Fruit fly (Drosophila melanogaster) whole organism, prepupa: Measurements from ENCODE around the gene ORY.
"Not testable (repeated sequence)": the region's sequence is repeated elsewhere in the genome, so short reads cannot be mapped to it uniquely, and the experiment has no call there.

Source experiments
- CG10669 ChIP-seq: fragments of 200-800 bp; sonication (Bioruptor generic); optimal IDR thresholded peaks from 3 replicates; lab custom pipeline; 2018; ENCODE audit warnings: missing biosample characterization, mild to moderate bottlenecking, missing genetic modification characterization, moderate library complexity
- CG11762 ChIP-seq: fragments of 200-800 bp; sonication (Bioruptor generic); optimal IDR thresholded peaks from 3 replicates; lab custom pipeline; 2016; ENCODE audit warnings: missing biosample characterization, missing genetic modification characterization; ENCODE audit not compliant: insufficient read depth
- CG15336 ChIP-seq: fragments of 200-800 bp; sonication (Bioruptor generic); IDR thresholded peaks from 2 replicates; pipeline ENCODE4 v1.3.6; 2022; ENCODE audit warnings: missing biosample characterization, missing genetic modification characterization
- CG1621 ChIP-seq: fragments of 200-800 bp; sonication (Bioruptor generic); optimal IDR thresholded peaks from 3 replicates; lab custom pipeline; 2018; ENCODE audit warnings: missing biosample characterization, mild to moderate bottlenecking, missing genetic modification characterization
- CG32006 ChIP-seq: fragments of 200-800 bp; sonication (Bioruptor generic); optimal IDR thresholded peaks from 3 replicates; lab custom pipeline; 2017; ENCODE audit warnings: missing biosample characterization, mild to moderate bottlenecking, missing genetic modification characterization
- CG34406 ChIP-seq: fragments of 200-800 bp; sonication (Bioruptor generic); optimal IDR thresholded peaks from 3 replicates; lab custom pipeline; 2016; ENCODE audit warnings: missing biosample characterization, missing genetic modification characterization
- CG3919 ChIP-seq: fragments of 200-800 bp; sonication (Bioruptor generic); optimal IDR thresholded peaks from 3 replicates; lab custom pipeline; 2016; ENCODE audit warnings: missing biosample characterization, missing genetic modification characterization
- CG6808 ChIP-seq: fragments of 200-800 bp; sonication (Bioruptor generic); optimal IDR thresholded peaks from 3 replicates; lab custom pipeline; 2017; ENCODE audit warnings: missing biosample characterization, missing genetic modification characterization, mild to moderate bottlenecking, moderate library complexity, missing genetic modification reagents
- CG7368 ChIP-seq: fragments of 200-800 bp; sonication (Bioruptor generic); optimal IDR thresholded peaks from 3 replicates; lab custom pipeline; 2016; ENCODE audit warnings: missing biosample characterization, missing genetic modification characterization
- CG8119 ChIP-seq: fragments of 200-800 bp; sonication (Bioruptor generic); IDR thresholded peaks from 3 replicates; pipeline ENCODE4 v1.3.6; 2022; ENCODE audit warnings: missing biosample characterization, missing genetic modification characterization
- CG8319 ChIP-seq: fragments of 200-800 bp; sonication (Bioruptor generic); optimal IDR thresholded peaks from 3 replicates; lab custom pipeline; 2016; ENCODE audit warnings: missing biosample characterization, missing genetic modification characterization
- CG8632 ChIP-seq: fragments of 200-800 bp; sonication (Bioruptor generic); optimal IDR thresholded peaks from 3 replicates; lab custom pipeline; 2016; ENCODE audit warnings: missing biosample characterization, missing genetic modification characterization
- Eip75B ChIP-seq: fragments of 200-800 bp; sonication (Bioruptor generic); optimal IDR thresholded peaks from 3 replicates; lab custom pipeline; 2016; ENCODE audit warnings: missing biosample characterization, missing genetic modification characterization
- Eip78C ChIP-seq: fragments of 200-800 bp; sonication (Bioruptor generic); peaks from one replicate; lab custom pipeline; 2016; ENCODE audit warnings: missing biosample characterization, missing genetic modification characterization
- Eip93F ChIP-seq: fragments of 200-800 bp; sonication (Bioruptor generic); optimal IDR thresholded peaks from 2 replicates; lab custom pipeline; 2016; ENCODE audit warnings: missing biosample characterization, mild to moderate bottlenecking, missing genetic modification characterization
- Ets21C ChIP-seq: fragments of 200-800 bp; sonication (Bioruptor generic); optimal IDR thresholded peaks from 3 replicates; lab custom pipeline; 2016; ENCODE audit warnings: missing biosample characterization, missing genetic modification characterization
- Gug ChIP-seq: fragments of 200-800 bp; sonication (Bioruptor generic); IDR thresholded peaks from 2 replicates; pipeline ENCODE4 v1.3.6; 2022; ENCODE audit warnings: missing biosample characterization, missing genetic modification characterization
- Hr4 ChIP-seq: fragments of 200-800 bp; sonication (Bioruptor generic); optimal IDR thresholded peaks from 3 replicates; lab custom pipeline; 2016; ENCODE audit warnings: missing biosample characterization, missing genetic modification characterization
- Lpt ChIP-seq: fragments of 200-800 bp; sonication (Bioruptor generic); optimal IDR thresholded peaks from 3 replicates; lab custom pipeline; 2016; ENCODE audit warnings: missing biosample characterization, missing genetic modification characterization
- Sox102F ChIP-seq: fragments of 200-800 bp; sonication (Bioruptor generic); optimal IDR thresholded peaks from 2 replicates; lab custom pipeline; 2016; ENCODE audit warnings: missing biosample characterization, mild to moderate bottlenecking, missing genetic modification characterization
- Sox14 ChIP-seq: fragments of 200-800 bp; sonication (Bioruptor generic); optimal IDR thresholded peaks from 3 replicates; lab custom pipeline; 2016; ENCODE audit warnings: missing biosample characterization, missing genetic modification characterization
- Sox15 ChIP-seq: fragments of 200-800 bp; sonication (Bioruptor generic); optimal IDR thresholded peaks from 3 replicates; lab custom pipeline; 2016; ENCODE audit warnings: missing biosample characterization, missing genetic modification characterization
- acj6 ChIP-seq: fragments of 200-800 bp; sonication (Bioruptor generic); optimal IDR thresholded peaks from 3 replicates; lab custom pipeline; 2016; ENCODE audit warnings: missing biosample characterization, missing genetic modification characterization
- cyc ChIP-seq: fragments of 200-800 bp; sonication (Bioruptor generic); optimal IDR thresholded peaks from 3 replicates; lab custom pipeline; 2016; ENCODE audit warnings: missing biosample characterization, missing genetic modification characterization
- fd85E ChIP-seq: fragments of 200-800 bp; sonication (Bioruptor generic); optimal IDR thresholded peaks from 3 replicates; lab custom pipeline; 2016; ENCODE audit warnings: missing biosample characterization, missing genetic modification characterization
- salr ChIP-seq, 2 experiments: fragments of 200-800 bp; sonication (Bioruptor generic); optimal IDR thresholded peaks; 3 replicates each; lab custom pipeline; 2016 to 2018; ENCODE audit warnings: missing biosample characterization in 2 of 2, missing genetic modification characterization in 2 of 2, mild to moderate bottlenecking in 1 of 2
- svp ChIP-seq: fragments of 200-800 bp; sonication (Bioruptor generic); peaks from one replicate; lab custom pipeline; 2016; ENCODE audit warnings: missing biosample characterization, missing genetic modification characterization

The ORY gene

DNA sequence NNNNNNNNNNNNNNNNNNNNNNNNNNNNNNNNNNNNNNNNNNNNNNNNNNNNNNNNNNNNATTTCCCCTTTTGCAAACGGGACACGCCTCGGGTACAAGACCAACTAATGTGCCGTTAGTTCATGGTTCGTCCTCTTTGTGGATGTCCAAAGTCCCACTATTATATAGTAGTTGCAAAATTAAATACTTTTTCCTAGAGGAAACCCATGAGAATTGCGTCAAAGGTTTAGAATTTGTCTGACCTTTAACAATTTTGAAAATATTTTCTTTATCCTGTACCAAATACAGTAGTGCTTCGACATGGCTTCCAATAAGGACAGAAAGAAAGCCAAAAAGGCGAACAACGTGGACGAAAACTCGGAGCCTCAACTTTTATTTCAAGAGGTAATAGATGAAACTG lies at the start of gene ORY:
ORY (plus strand) TSS at position 301 of the 400 bp plus-strand sequence.
- TF ChIP-seq CG6808 (GFP tag; lab: Kevin White, UChicago) (no peak), CG11762 (GFP tag; lab: Kevin White, UChicago) (no peak), fd85E (no peak), CG7368 (GFP tag; lab: Kevin White, UChicago) (no peak), svp (GFP tag; lab: Kevin White, UChicago) (no peak), CG34406 (GFP tag; lab: Kevin White, UChicago) (no peak), Eip75B (GFP tag; lab: Kevin White, UChicago) (no peak), CG8119 (GFP tag; lab: Robert Waterston, UW) (no peak), CG1621 (tag; lab: Kevin White, UChicago) (no peak), Sox15 (GFP tag; lab: Kevin White, UChicago) (no peak), CG3919 (GFP tag; lab: Kevin White, UChicago) (no peak), Ets21C (GFP tag; lab: Kevin White, UChicago) (no peak), Eip93F (no peak), CG15336 (GFP tag; lab: Robert Waterston, UW) (no peak), Gug (GFP tag; lab: Robert Waterston, UW) (no peak), CG32006 (GFP tag; lab: Kevin White, UChicago) (no peak)
- TF ChIP-seq, all 60 proteins: peak for 0

DNA sequence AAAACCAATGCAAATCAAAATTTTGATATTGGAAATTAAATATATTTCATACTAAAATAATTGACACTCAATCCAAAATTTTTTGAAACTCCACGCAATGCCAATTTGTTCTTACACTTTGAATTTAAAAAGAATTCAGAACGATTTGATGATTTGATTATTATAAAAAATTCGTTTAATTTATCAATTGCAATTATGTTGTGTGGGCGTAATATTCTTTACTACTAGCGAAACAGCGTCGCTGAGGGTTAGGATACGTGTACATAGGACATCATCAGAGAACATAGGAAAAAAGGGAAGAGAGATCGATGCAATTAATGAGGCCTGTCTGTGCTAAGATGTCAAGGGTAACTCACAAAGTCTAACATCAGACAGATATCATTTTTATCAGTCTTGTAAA lies 20.9 kb upstream of the ORY start, which contains the start of gene Pp1-Y2:
Pp1-Y2 (minus strand) TSS at position 101 of the 400 bp plus-strand sequence.
- TF ChIP-seq Eip75B (GFP tag; lab: Kevin White, UChicago) (no peak), CG7368 (GFP tag; lab: Kevin White, UChicago) (no peak), CG32006 (GFP tag; lab: Kevin White, UChicago) (no peak), CG10669 (GFP tag; lab: Kevin White, UChicago) (no peak), Sox14 (GFP tag; lab: Kevin White, UChicago) (no peak), salr (GFP tag; optimal IDR thresholded peaks at IDR 0.05; lab: Kevin White, UChicago) (no peak), Lpt (GFP tag; lab: Kevin White, UChicago) (no peak), cyc (GFP tag; lab: Kevin White, UChicago) (no peak), Hr4 (GFP tag; lab: Kevin White, UChicago) (no peak), Eip78C (GFP tag; lab: Kevin White, UChicago) (no peak), Sox102F (no peak), CG8632 (GFP tag; lab: Kevin White, UChicago) (no peak)
- TF ChIP-seq, all 60 proteins: peak for 0

DNA sequence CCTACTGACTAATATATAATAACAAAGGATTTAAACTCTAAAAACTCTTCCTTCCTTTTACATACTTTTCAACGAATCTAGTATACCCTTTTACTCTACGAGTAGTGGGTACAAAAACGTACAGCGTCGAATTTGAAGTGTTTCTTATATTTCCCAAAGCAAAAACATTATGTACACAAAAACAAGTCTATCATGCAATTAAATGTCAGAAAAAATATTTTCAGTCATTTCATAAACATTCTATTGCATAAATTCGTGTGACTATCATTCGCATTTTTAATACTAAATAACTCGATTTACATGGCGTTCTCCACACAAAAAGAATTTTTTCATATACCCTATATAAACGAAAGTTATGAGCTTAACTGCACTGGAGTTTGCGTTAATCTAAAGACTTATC lies 88.2 kb downstream of the ORY start, which contains the start of gene CCY:
CCY (plus strand) TSS at position 301 of the 400 bp plus-strand sequence.
- TF ChIP-seq Lpt (GFP tag; lab: Kevin White, UChicago); CG8319 (GFP tag; lab: Kevin White, UChicago); acj6: not testable (repeated sequence)
